Worm (Caenorhabditis elegans) whole organism, L3 larva: ENCODE data around the gene C32D5.8.

Source experiments
- R02D3.7 ChIP-seq: fragments of 150-350 bp; optimal IDR thresholded peaks from 2 replicates; lab custom pipeline; 2014; ENCODE audit warnings: missing biosample characterization, missing genetic modification characterization
- ZK546.5 ChIP-seq: sonication (generic microtip); optimal IDR thresholded peaks from 2 replicates; lab custom pipeline; 2017; ENCODE audit warnings: missing biosample characterization, missing genetic modification characterization
- aly-2 ChIP-seq: fragments of 150-350 bp; optimal IDR thresholded peaks from 2 replicates; lab custom pipeline; 2014; ENCODE audit warnings: missing biosample characterization, missing genetic modification characterization
- ama-1 ChIP-seq: fragments of 150-350 bp; optimal IDR thresholded peaks from 2 replicates; lab custom pipeline; 2018
- ceh-16 ChIP-seq: sonication (generic microtip); optimal IDR thresholded peaks from 2 replicates; lab custom pipeline; 2017; ENCODE audit warnings: missing biosample characterization, missing genetic modification characterization
- ceh-28 ChIP-seq: fragments of 150-350 bp; optimal IDR thresholded peaks from 2 replicates; lab custom pipeline; 2014; ENCODE audit warnings: missing biosample characterization, missing genetic modification reagents, missing genetic modification characterization
- ceh-82 ChIP-seq: fragments of 150-350 bp; optimal IDR thresholded peaks from 2 replicates; lab custom pipeline; 2014; ENCODE audit warnings: missing biosample characterization, missing genetic modification characterization
- ceh-9 ChIP-seq: sonication (generic microtip); optimal IDR thresholded peaks from 2 replicates; lab custom pipeline; 2018; ENCODE audit warnings: missing biosample characterization, missing genetic modification characterization
- daf-12 ChIP-seq: fragments of 150-350 bp; optimal IDR thresholded peaks from 2 replicates; lab custom pipeline; 2014; ENCODE audit warnings: missing biosample characterization, missing genetic modification reagents, missing genetic modification characterization
- egl-27 ChIP-seq: sonication (generic microtip); optimal IDR thresholded peaks from 4 replicates; lab custom pipeline; 2017; ENCODE audit warnings: missing biosample characterization, missing genetic modification reagents, missing genetic modification characterization
- egl-5 ChIP-seq: fragments of 150-350 bp; optimal IDR thresholded peaks from 2 replicates; lab custom pipeline; 2017; ENCODE audit warnings: missing biosample characterization, missing genetic modification reagents, missing genetic modification characterization, inconsistent platforms
- elt-1 ChIP-seq: fragments of 150-350 bp; optimal IDR thresholded peaks from 2 replicates; lab custom pipeline; 2014; ENCODE audit warnings: missing biosample characterization, missing genetic modification characterization
- elt-2 ChIP-seq: sonication (generic microtip); optimal IDR thresholded peaks from 2 replicates; lab custom pipeline; 2016; ENCODE audit warnings: missing genetic modification reagents, mild to moderate bottlenecking, missing genetic modification characterization, missing compliant biosample characterization
- elt-3 ChIP-seq, 3 experiments: fragments of 150-350 bp in 1 of 3; sonication (generic microtip) in 2 of 3; optimal IDR thresholded peaks; 2 replicates in 2 of 3; 4 replicates in 1 of 3; lab custom pipeline; 2014 to 2017; ENCODE audit warnings: missing biosample characterization in 3 of 3, missing genetic modification characterization in 3 of 3
- eor-1 ChIP-seq, 2 experiments: fragments of 150-350 bp; optimal IDR thresholded peaks; 2 replicates each; lab custom pipeline; 2014 to 2018; ENCODE audit warnings: missing biosample characterization in 2 of 2, missing genetic modification characterization in 2 of 2
- fkh-10 ChIP-seq: sonication (generic microtip); optimal IDR thresholded peaks from 2 replicates; lab custom pipeline; 2017; ENCODE audit warnings: missing biosample characterization, missing genetic modification reagents, missing genetic modification characterization
- fkh-2 ChIP-seq: fragments of 150-350 bp; optimal IDR thresholded peaks from 2 replicates; lab custom pipeline; 2014; ENCODE audit warnings: missing biosample characterization, missing genetic modification reagents, missing genetic modification characterization
- fos-1 ChIP-seq: fragments of 150-350 bp; optimal IDR thresholded peaks from 2 replicates; lab custom pipeline; 2014; ENCODE audit warnings: missing biosample characterization, missing genetic modification characterization
- hmg-11 ChIP-seq: sonication (generic microtip); optimal IDR thresholded peaks from 2 replicates; lab custom pipeline; 2016; ENCODE audit warnings: missing genetic modification characterization, missing compliant biosample characterization
- jun-1 ChIP-seq: fragments of 150-350 bp; optimal IDR thresholded peaks from 2 replicates; lab custom pipeline; 2014; ENCODE audit warnings: missing biosample characterization, missing genetic modification reagents, missing genetic modification characterization
- lin-15B ChIP-seq: fragments of 150-350 bp; optimal IDR thresholded peaks from 2 replicates; lab custom pipeline; 2014; ENCODE audit warnings: missing biosample characterization, missing genetic modification characterization
- lin-39 ChIP-seq: fragments of 150-350 bp; optimal IDR thresholded peaks from 2 replicates; lab custom pipeline; 2018; ENCODE audit warnings: missing biosample characterization, missing genetic modification reagents, missing genetic modification characterization
- lsy-12 ChIP-seq: sonication (generic microtip); optimal IDR thresholded peaks from 2 replicates; lab custom pipeline; 2016; ENCODE audit warnings: mild to moderate bottlenecking, missing genetic modification characterization, missing compliant biosample characterization
- mdl-1 ChIP-seq: fragments of 150-350 bp; optimal IDR thresholded peaks from 2 replicates; lab custom pipeline; 2014; ENCODE audit warnings: missing biosample characterization, missing genetic modification characterization
- mml-1 ChIP-seq: fragments of 150-350 bp; sonication (generic microtip); optimal IDR thresholded peaks from 3 replicates; lab custom pipeline; 2014; ENCODE audit warnings: missing biosample characterization, missing genetic modification characterization
- nfya-1 ChIP-seq: sonication (generic microtip); optimal IDR thresholded peaks from 2 replicates; lab custom pipeline; 2017; ENCODE audit warnings: missing genetic modification characterization, mild to moderate bottlenecking, missing compliant biosample characterization, antibody characterized with exemption, moderate library complexity; ENCODE audit not compliant: insufficient read depth
- nhr-11 ChIP-seq: fragments of 150-350 bp; optimal IDR thresholded peaks from 2 replicates; lab custom pipeline; 2014; ENCODE audit warnings: missing biosample characterization, missing genetic modification characterization
- nhr-12 ChIP-seq: fragments of 150-350 bp; optimal IDR thresholded peaks from 2 replicates; lab custom pipeline; 2014; ENCODE audit warnings: missing biosample characterization, missing genetic modification characterization
- nhr-23 ChIP-seq: fragments of 150-350 bp; optimal IDR thresholded peaks from 2 replicates; lab custom pipeline; 2014; ENCODE audit warnings: missing biosample characterization, missing genetic modification reagents, missing genetic modification characterization
- nhr-237 ChIP-seq: fragments of 150-350 bp; optimal IDR thresholded peaks from 2 replicates; lab custom pipeline; 2014; ENCODE audit warnings: missing biosample characterization, missing genetic modification characterization
- nhr-25 ChIP-seq: sonication (generic microtip); optimal IDR thresholded peaks from 2 replicates; lab custom pipeline; 2017; ENCODE audit warnings: missing biosample characterization, missing genetic modification characterization
- nhr-28 ChIP-seq: fragments of 150-350 bp; optimal IDR thresholded peaks from 2 replicates; lab custom pipeline; 2014; ENCODE audit warnings: missing biosample characterization, missing genetic modification characterization
- nhr-43 ChIP-seq: sonication (generic microtip); optimal IDR thresholded peaks from 2 replicates; lab custom pipeline; 2016; ENCODE audit warnings: mild to moderate bottlenecking, missing genetic modification characterization, missing compliant biosample characterization; ENCODE audit not compliant: poor library complexity, severe bottlenecking
- nhr-67 ChIP-seq: fragments of 150-350 bp; optimal IDR thresholded peaks from 2 replicates; lab custom pipeline; 2014; ENCODE audit warnings: missing biosample characterization, missing genetic modification characterization
- nhr-76 ChIP-seq: fragments of 150-350 bp; sonication (generic microtip); optimal IDR thresholded peaks from 5 replicates; lab custom pipeline; 2014; ENCODE audit warnings: missing biosample characterization, missing genetic modification characterization
- nhr-77 ChIP-seq: fragments of 150-350 bp; optimal IDR thresholded peaks from 2 replicates; lab custom pipeline; 2014; ENCODE audit warnings: missing biosample characterization, missing genetic modification characterization
- pha-4 ChIP-seq: fragments of 150-350 bp; optimal IDR thresholded peaks from 2 replicates; lab custom pipeline; 2014; ENCODE audit warnings: missing biosample characterization, missing genetic modification reagents, missing genetic modification characterization
- pqm-1 ChIP-seq: fragments of 150-350 bp; optimal IDR thresholded peaks from 2 replicates; lab custom pipeline; 2017; ENCODE audit warnings: missing biosample characterization, missing genetic modification characterization, inconsistent platforms
- sea-2 ChIP-seq: fragments of 150-350 bp; sonication (generic microtip); optimal IDR thresholded peaks from 4 replicates; lab custom pipeline; 2014; ENCODE audit warnings: missing biosample characterization, missing genetic modification reagents, missing genetic modification characterization
- skn-1 ChIP-seq: fragments of 150-350 bp; optimal IDR thresholded peaks from 2 replicates; lab custom pipeline; 2014; ENCODE audit warnings: missing biosample characterization, missing genetic modification characterization
- snpc-4 ChIP-seq: fragments of 150-350 bp; optimal IDR thresholded peaks from 2 replicates; lab custom pipeline; 2014; ENCODE audit warnings: missing biosample characterization, missing genetic modification characterization
- tbx-2 ChIP-seq: sonication (generic microtip); optimal IDR thresholded peaks from 2 replicates; lab custom pipeline; 2016; ENCODE audit warnings: mild to moderate bottlenecking, missing genetic modification characterization, missing compliant biosample characterization
- unc-39 ChIP-seq: sonication (generic microtip); optimal IDR thresholded peaks from 4 replicates; lab custom pipeline; 2017; ENCODE audit warnings: missing biosample characterization, missing genetic modification characterization
- unc-62 ChIP-seq: fragments of 150-350 bp; sonication (generic microtip); optimal IDR thresholded peaks from 4 replicates; lab custom pipeline; 2014; ENCODE audit warnings: missing biosample characterization, missing genetic modification reagents, missing genetic modification characterization
- zag-1 ChIP-seq: fragments of 150-350 bp; optimal IDR thresholded peaks from 2 replicates; lab custom pipeline; 2014; ENCODE audit warnings: missing biosample characterization, missing genetic modification characterization
- ztf-11 ChIP-seq: fragments of 150-350 bp; optimal IDR thresholded peaks from 2 replicates; lab custom pipeline; 2014; ENCODE audit warnings: missing biosample characterization, missing genetic modification characterization
- ztf-4 ChIP-seq: fragments of 150-350 bp; optimal IDR thresholded peaks from 2 replicates; lab custom pipeline; 2014; ENCODE audit warnings: missing biosample characterization, missing genetic modification characterization

The C32D5.8 gene

DNA sequence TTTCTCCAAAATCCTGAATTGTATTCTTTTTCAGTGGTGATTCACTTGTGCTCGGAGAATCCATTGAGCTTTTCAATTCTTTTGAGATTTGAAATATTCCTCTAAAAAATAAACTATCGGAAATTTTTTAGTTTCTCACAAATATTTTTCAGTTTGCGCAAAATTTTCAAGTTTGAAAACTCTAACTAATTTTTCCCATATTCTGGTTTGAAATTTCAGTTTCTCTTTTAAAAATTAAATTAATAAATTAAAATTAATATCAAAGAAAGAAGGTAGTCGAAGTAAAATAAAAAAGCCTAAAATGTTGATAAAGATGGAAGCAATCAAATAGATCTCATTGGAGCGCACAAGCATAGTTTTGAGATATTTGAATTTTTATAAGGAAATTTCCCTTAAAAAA, 6.1 kb upstream of the C32D5.8 start, which contains the start of gene C32D5.10:
Gene C32D5.10, minus strand, starts transcription at position 101 of the 400 bp plus-strand sequence.
- TF ChIP-seq lin-15B (tag; lab: Kevin White, UChicago) = no peak
- peak; percentile 13 for TF ChIP-seq nhr-23 (tag; lab: Kevin White, UChicago)

DNA sequence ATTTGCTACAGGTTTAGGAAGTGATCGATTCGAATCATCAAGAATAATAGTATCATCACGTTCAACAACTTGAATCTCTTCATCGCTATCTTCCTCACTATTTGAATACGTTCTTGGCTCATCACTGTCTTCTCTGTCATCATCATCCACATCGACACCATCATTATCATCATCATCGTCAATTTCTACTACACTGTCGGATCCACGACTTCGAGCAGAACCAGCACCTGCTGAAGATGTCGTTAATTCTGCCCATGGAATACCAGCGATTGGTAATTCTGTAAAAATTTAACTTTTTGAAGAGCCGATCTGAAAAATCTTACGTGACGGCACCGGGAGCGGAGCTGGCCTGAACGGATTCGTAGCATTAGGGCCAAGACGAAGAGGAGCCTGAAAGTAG, 4.2 kb upstream of the C32D5.8 start:
- TF ChIP-seq elt-2 (tag; lab: Kevin White, UChicago) (no peak), fos-1 (tag; lab: Kevin White, UChicago) (no peak), snpc-4 (no peak), mdl-1 (tag; lab: Kevin White, UChicago) (no peak), nhr-237 (tag; lab: Kevin White, UChicago) (no peak), ZK546.5 (tag; lab: Kevin White, UChicago) (no peak), nhr-11 (tag; lab: Kevin White, UChicago) (no peak), R02D3.7 (tag; lab: Kevin White, UChicago) (no peak), skn-1 (no peak), aly-2 (tag; lab: Kevin White, UChicago) (no peak), ama-1 (no peak), nhr-76 (tag; lab: Kevin White, UChicago) (no peak), zag-1 (tag; lab: Kevin White, UChicago) (no peak), nhr-12 (no peak), nhr-25 (tag; lab: Kevin White, UChicago) (no peak), ceh-82 (tag; lab: Kevin White, UChicago) (no peak), nfya-1 (tag; lab: Kevin White, UChicago) (no peak), lin-39 (no peak)
- TF ChIP-seq, all 47 proteins: peak for 0

DNA sequence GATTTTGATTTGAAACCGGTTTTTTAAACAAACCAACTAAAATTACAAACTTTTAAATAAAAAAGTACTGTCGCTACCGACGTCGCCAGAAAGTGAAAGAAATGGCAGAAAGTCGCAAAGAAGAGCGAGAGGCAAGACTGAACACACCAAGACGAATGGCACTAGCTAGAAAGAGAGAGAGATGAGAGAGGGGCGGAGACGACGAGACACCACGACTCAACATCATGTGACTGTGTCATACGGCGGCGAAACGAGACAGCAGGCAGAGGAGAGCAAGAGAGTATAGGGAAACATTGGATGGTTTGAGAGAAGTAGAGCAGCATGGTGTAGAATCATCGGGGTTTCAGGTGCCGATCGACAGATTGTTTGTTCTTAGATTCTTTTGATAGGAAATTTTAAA, 2.6 kb upstream of the C32D5.8 start:
- peak; percentile 94 for TF ChIP-seq nfya-1 (tag; lab: Kevin White, UChicago)
- no peak for TF ChIP-seq zag-1 (tag; lab: Kevin White, UChicago)
- no peak for TF ChIP-seq ztf-11 (tag; lab: Kevin White, UChicago)
- TF ChIP-seq nhr-23 (tag; lab: Kevin White, UChicago) = peak; percentile 93
- no peak for TF ChIP-seq aly-2 (tag; lab: Kevin White, UChicago)
- TF ChIP-seq ZK546.5 (tag; lab: Kevin White, UChicago) = no peak
- TF ChIP-seq unc-39 (tag; lab: Kevin White, UChicago) = no peak
- TF ChIP-seq pqm-1 (tag; lab: Kevin White, UChicago) = peak; percentile 75
- peak; percentile 94 for TF ChIP-seq pha-4
- TF ChIP-seq ceh-82 (tag; lab: Kevin White, UChicago) = no peak
- TF ChIP-seq sea-2 (GFP tag; lab: Kevin White, UChicago) = no peak
- TF ChIP-seq ama-1 = peak; percentile 98
- TF ChIP-seq lin-15B (tag; lab: Kevin White, UChicago) = peak; percentile 83
- no peak for TF ChIP-seq snpc-4
- TF ChIP-seq fkh-10 = peak; percentile 53
- TF ChIP-seq elt-1 (tag; lab: Kevin White, UChicago) = peak; percentile 74
- no peak for TF ChIP-seq elt-3 (tag; optimal IDR thresholded peaks at IDR 0.05; lab: Kevin White, UChicago)
- no peak for TF ChIP-seq ztf-4 (tag; lab: Kevin White, UChicago)
- no peak for TF ChIP-seq mml-1 (tag; lab: Kevin White, UChicago)
- peak; percentile 74 for TF ChIP-seq ceh-28
- TF ChIP-seq nhr-76 (tag; lab: Kevin White, UChicago) = no peak
- no peak for TF ChIP-seq nhr-237 (tag; lab: Kevin White, UChicago)
- peak; percentile 94 for TF ChIP-seq jun-1 (tag; lab: Kevin White, UChicago)
- TF ChIP-seq fos-1 (tag; lab: Kevin White, UChicago) = no peak
- peak; percentile 50 for TF ChIP-seq egl-27 (tag; lab: Kevin White, UChicago)
- TF ChIP-seq fkh-2 (tag; lab: Kevin White, UChicago) = no peak
- peak; percentile 98 for TF ChIP-seq nhr-25 (tag; lab: Kevin White, UChicago)
- TF ChIP-seq R02D3.7 (tag; lab: Kevin White, UChicago) = peak; percentile 55
- TF ChIP-seq unc-62 = peak; percentile 71
- no peak for TF ChIP-seq nhr-28 (tag; lab: Kevin White, UChicago)
- peak; percentile 79 for TF ChIP-seq egl-5 (tag; lab: Kevin White, UChicago)
- TF ChIP-seq daf-12 (tag; lab: Kevin White, UChicago) = no peak
- TF ChIP-seq ceh-16 = no peak
- no peak for TF ChIP-seq nhr-67 (tag; lab: Kevin White, UChicago)
- TF ChIP-seq nhr-43 (tag; lab: Kevin White, UChicago) = peak; percentile 85
- peak; percentile 18 for TF ChIP-seq nhr-77 (tag; lab: Kevin White, UChicago)
- peak; percentile 62 for TF ChIP-seq tbx-2
- TF ChIP-seq mdl-1 (tag; lab: Kevin White, UChicago) = peak; percentile 66
- peak; percentile 89 for TF ChIP-seq skn-1
- no peak for TF ChIP-seq ceh-9 (tag; lab: Kevin White, UChicago)
- TF ChIP-seq lin-39 = peak; percentile 92
- TF ChIP-seq nhr-12 = no peak
- TF ChIP-seq lsy-12 (tag; lab: Kevin White, UChicago) = peak; percentile 79
- TF ChIP-seq nhr-11 (tag; lab: Kevin White, UChicago) = peak; percentile 81
- no peak for TF ChIP-seq eor-1 (tag; optimal IDR thresholded peaks at IDR 0.05; lab: Kevin White, UChicago)
- peak; percentile 94 for TF ChIP-seq hmg-11
- TF ChIP-seq elt-2 (tag; lab: Kevin White, UChicago) = peak; percentile 87
- TF ChIP-seq, all 47 proteins: peak for 25
